Worm (Caenorhabditis elegans) whole organism, L2 larva: Measurements from ENCODE around the gene nhr-59.

ENCODE experiments used
- F13H6.1 ChIP-seq: sonication (generic microtip); optimal IDR thresholded peaks from 2 replicates; lab custom pipeline; 2016; ENCODE audit warnings: missing genetic modification characterization, missing compliant biosample characterization
- Y55F3AM.14 ChIP-seq: fragments of 200-800 bp; sonication (Bioruptor generic); optimal IDR thresholded peaks from 2 replicates; lab custom pipeline; 2018; ENCODE audit warnings: mild to moderate bottlenecking, missing genetic modification characterization, missing compliant biosample characterization
- ama-1 ChIP-seq: fragments of 150-350 bp; optimal IDR thresholded peaks from 2 replicates; lab custom pipeline; 2018; ENCODE audit warnings: inconsistent platforms
- lin-13 ChIP-seq: fragments of 150-350 bp; optimal IDR thresholded peaks from 2 replicates; lab custom pipeline; 2014; ENCODE audit warnings: missing biosample characterization, missing genetic modification reagents, missing genetic modification characterization

ce11 chrV:2230912-2231311 is 47.2 kb downstream of the nhr-59 start, which contains the start of gene nhr-134:
- TF ChIP-seq F13H6.1 (no peak), lin-13 (no peak), ama-1 (lab: Kevin White, UChicago) (no peak), Y55F3AM.14 (no peak)
